Worm (Caenorhabditis elegans) whole organism, L1 larva: Measurements from ENCODE around the gene msp-49.
A peak's percentile ranks its signal among the peaks of the same experiment; 100 is the strongest.

Source experiments
- aha-1 ChIP-seq: fragments of 150-350 bp; optimal IDR thresholded peaks from 2 replicates; lab custom pipeline; 2014; ENCODE audit warnings: missing biosample characterization, missing genetic modification characterization
- blmp-1 ChIP-seq: fragments of 150-350 bp; optimal IDR thresholded peaks from 2 replicates; lab custom pipeline; 2014; ENCODE audit warnings: missing biosample characterization, missing genetic modification characterization
- ceh-82 ChIP-seq, 3 experiments: fragments of 150-350 bp in 1 of 3; sonication (generic microtip) in 2 of 3; optimal IDR thresholded peaks; 2 replicates each; lab custom pipeline; 2014 to 2017; ENCODE audit warnings: missing biosample characterization in 3 of 3, missing genetic modification characterization in 3 of 3
- ceh-90 ChIP-seq: sonication (generic microtip); optimal IDR thresholded peaks from 2 replicates; lab custom pipeline; 2016; ENCODE audit warnings: missing genetic modification characterization, missing compliant biosample characterization
- ces-1 ChIP-seq: fragments of 150-350 bp; optimal IDR thresholded peaks from 2 replicates; lab custom pipeline; 2014; ENCODE audit warnings: missing biosample characterization, missing genetic modification reagents, missing genetic modification characterization
- dpl-1 ChIP-seq, 3 experiments: fragments of 150-350 bp in 2 of 3; sonication (generic microtip) in 1 of 3; optimal IDR thresholded peaks; 2 replicates each; lab custom pipeline; 2014 to 2017; ENCODE audit warnings: missing biosample characterization in 3 of 3, missing genetic modification characterization in 3 of 3, missing genetic modification reagents in 3 of 3
- dsc-1 ChIP-seq: sonication (generic microtip); optimal IDR thresholded peaks from 2 replicates; lab custom pipeline; 2016; ENCODE audit warnings: mild to moderate bottlenecking, missing genetic modification characterization, missing compliant biosample characterization
- efl-1 ChIP-seq, 4 experiments: fragments of 150-350 bp; optimal IDR thresholded peaks in 3 of 4; peaks in 1 of 4; 1 replicate in 1 of 4; 2 replicates in 3 of 4; lab custom pipeline; 2014; ENCODE audit warnings: missing biosample characterization in 2 of 4, missing genetic modification characterization in 2 of 4, missing genetic modification reagents in 2 of 4
- efl-3 ChIP-seq: fragments of 200-800 bp; sonication (Bioruptor generic); optimal IDR thresholded peaks from 2 replicates; lab custom pipeline; 2018; ENCODE audit warnings: mild to moderate bottlenecking, missing genetic modification characterization, missing compliant biosample characterization
- egl-13 ChIP-seq: sonication (generic microtip); optimal IDR thresholded peaks from 2 replicates; lab custom pipeline; 2016; ENCODE audit warnings: missing genotype, missing genetic modification reagents, missing genetic modification characterization, missing compliant biosample characterization
- elt-3 ChIP-seq, 6 experiments: fragments of 150-350 bp in 1 of 6; sonication (generic microtip); optimal IDR thresholded peaks; 2 replicates each; lab custom pipeline; 2017 to 2018; ENCODE audit warnings: missing biosample characterization in 6 of 6, missing genetic modification characterization in 6 of 6, inconsistent platforms in 1 of 6
- ets-5 ChIP-seq: fragments of 200-800 bp; sonication (Bioruptor generic); IDR thresholded peaks from 2 replicates; pipeline ENCODE4 v1.3.6; 2022; ENCODE audit warnings: missing genetic modification characterization, missing compliant biosample characterization
- fkh-10 ChIP-seq: sonication (generic microtip); optimal IDR thresholded peaks from 2 replicates; lab custom pipeline; 2017; ENCODE audit warnings: missing biosample characterization, missing genetic modification reagents, missing genetic modification characterization
- fkh-8 ChIP-seq: sonication (generic microtip); optimal IDR thresholded peaks from 2 replicates; lab custom pipeline; 2016; ENCODE audit warnings: mild to moderate bottlenecking, missing genetic modification characterization, missing compliant biosample characterization
- grh-1 ChIP-seq: fragments of 200-800 bp; sonication (Bioruptor generic); IDR thresholded peaks from 2 replicates; pipeline ENCODE4 v1.3.6; 2022; ENCODE audit warnings: missing genetic modification reagents, missing genetic modification characterization, missing compliant biosample characterization
- irx-1 ChIP-seq: sonication (generic microtip); optimal IDR thresholded peaks from 2 replicates; lab custom pipeline; 2016; ENCODE audit warnings: missing genetic modification characterization, missing compliant biosample characterization
- jun-1 ChIP-seq: fragments of 150-350 bp; optimal IDR thresholded peaks from 2 replicates; lab custom pipeline; 2014; ENCODE audit warnings: missing biosample characterization, missing genetic modification reagents, missing genetic modification characterization
- lin-13 ChIP-seq: fragments of 150-350 bp; optimal IDR thresholded peaks from 2 replicates; lab custom pipeline; 2014; ENCODE audit warnings: missing biosample characterization, missing genetic modification reagents, missing genetic modification characterization
- lin-14 ChIP-seq: fragments of 200-800 bp; sonication (Bioruptor generic); optimal IDR thresholded peaks from 2 replicates; lab custom pipeline; 2018; ENCODE audit warnings: mild to moderate bottlenecking, missing genetic modification characterization, moderate library complexity, missing compliant biosample characterization
- lir-3 ChIP-seq: sonication (generic microtip); optimal IDR thresholded peaks from 2 replicates; lab custom pipeline; 2016; ENCODE audit warnings: mild to moderate bottlenecking, missing genetic modification characterization, moderate library complexity, missing compliant biosample characterization; ENCODE audit not compliant: poor library complexity
- mab-9 ChIP-seq: fragments of 200-800 bp; sonication (Bioruptor generic); IDR thresholded peaks from 2 replicates; pipeline ENCODE4 v1.3.6; 2022; ENCODE audit warnings: missing genetic modification reagents, missing genetic modification characterization, missing compliant biosample characterization
- mef-2 ChIP-seq: fragments of 150-350 bp; optimal IDR thresholded peaks from 2 replicates; lab custom pipeline; 2014; ENCODE audit warnings: missing biosample characterization, missing genetic modification characterization
- nhr-11 ChIP-seq: fragments of 150-350 bp; optimal IDR thresholded peaks from 2 replicates; lab custom pipeline; 2014; ENCODE audit warnings: missing biosample characterization, missing genetic modification characterization
- nhr-12 ChIP-seq: sonication (generic microtip); optimal IDR thresholded peaks from 2 replicates; lab custom pipeline; 2017; ENCODE audit warnings: missing biosample characterization, missing genetic modification characterization
- nhr-19 ChIP-seq: fragments of 200-800 bp; sonication (Bioruptor generic); conservative IDR thresholded peaks from 2 replicates; pipeline ENCODE4 v1.3.6; 2022; ENCODE audit warnings: missing genetic modification characterization, missing compliant biosample characterization
- nhr-20 ChIP-seq: sonication (generic microtip); optimal IDR thresholded peaks from 2 replicates; lab custom pipeline; 2016; ENCODE audit warnings: mild to moderate bottlenecking, missing genetic modification characterization, missing compliant biosample characterization
- nhr-237 ChIP-seq: fragments of 150-350 bp; optimal IDR thresholded peaks from 2 replicates; lab custom pipeline; 2014; ENCODE audit warnings: missing biosample characterization, missing genetic modification characterization
- nhr-28 ChIP-seq: fragments of 150-350 bp; optimal IDR thresholded peaks from 2 replicates; lab custom pipeline; 2014; ENCODE audit warnings: missing biosample characterization, missing genetic modification characterization
- nhr-47 ChIP-seq: sonication (generic microtip); optimal IDR thresholded peaks from 2 replicates; lab custom pipeline; 2016; ENCODE audit warnings: mild to moderate bottlenecking, missing genetic modification characterization, moderate library complexity, missing compliant biosample characterization
- nhr-76 ChIP-seq: sonication (generic microtip); optimal IDR thresholded peaks from 2 replicates; lab custom pipeline; 2017; ENCODE audit warnings: missing biosample characterization, missing genetic modification characterization
- nhr-77 ChIP-seq: fragments of 150-350 bp; optimal IDR thresholded peaks from 2 replicates; lab custom pipeline; 2014; ENCODE audit warnings: missing biosample characterization, missing genetic modification characterization
- nhr-84 ChIP-seq: sonication (generic microtip); optimal IDR thresholded peaks from 2 replicates; lab custom pipeline; 2017; ENCODE audit warnings: missing biosample characterization, missing genetic modification characterization
- nhr-85 ChIP-seq: sonication (generic microtip); peaks from one replicate; lab custom pipeline; 2016; ENCODE audit warnings: missing genetic modification characterization, inconsistent platforms, missing compliant biosample characterization
- pag-3 ChIP-seq: sonication (generic microtip); optimal IDR thresholded peaks from 2 replicates; lab custom pipeline; 2017; ENCODE audit warnings: missing genetic modification characterization, mild to moderate bottlenecking, missing compliant biosample characterization, antibody characterized with exemption, borderline replicate concordance; ENCODE audit not compliant: insufficient read depth
- pqm-1 ChIP-seq: sonication (generic microtip); optimal IDR thresholded peaks from 3 replicates; lab custom pipeline; 2017; ENCODE audit warnings: missing biosample characterization, missing genetic modification characterization
- rnt-1 ChIP-seq: sonication (generic microtip); optimal IDR thresholded peaks from 2 replicates; lab custom pipeline; 2016; ENCODE audit warnings: mild to moderate bottlenecking, missing genetic modification characterization, moderate library complexity, missing compliant biosample characterization
- sox-4 ChIP-seq: sonication (generic microtip); optimal IDR thresholded peaks from 2 replicates; lab custom pipeline; 2016; ENCODE audit warnings: missing genetic modification characterization, missing compliant biosample characterization
- sptf-1 ChIP-seq: fragments of 150-350 bp; optimal IDR thresholded peaks from 2 replicates; lab custom pipeline; 2014; ENCODE audit warnings: missing biosample characterization, missing genetic modification characterization
- sup-37 ChIP-seq: fragments of 200-800 bp; sonication (Bioruptor generic); optimal IDR thresholded peaks from 2 replicates; lab custom pipeline; 2018; ENCODE audit warnings: mild to moderate bottlenecking, missing genetic modification characterization, missing compliant biosample characterization
- swsn-7 ChIP-seq: sonication (generic microtip); optimal IDR thresholded peaks from 2 replicates; lab custom pipeline; 2016; ENCODE audit warnings: missing genetic modification characterization, missing compliant biosample characterization
- tbx-2 ChIP-seq: sonication (generic microtip); optimal IDR thresholded peaks from 2 replicates; lab custom pipeline; 2016; ENCODE audit warnings: missing genetic modification characterization, missing compliant biosample characterization
- unc-30 ChIP-seq: sonication (generic microtip); optimal IDR thresholded peaks from 2 replicates; lab custom pipeline; 2017; ENCODE audit warnings: missing biosample characterization, missing genetic modification characterization
- unc-62 ChIP-seq: fragments of 150-350 bp; optimal IDR thresholded peaks from 2 replicates; lab custom pipeline; 2014; ENCODE audit warnings: missing biosample characterization, missing genetic modification reagents, missing genetic modification characterization
- unc-86 ChIP-seq: sonication (generic microtip); optimal IDR thresholded peaks from 2 replicates; lab custom pipeline; 2016; ENCODE audit warnings: missing genetic modification characterization, missing compliant biosample characterization
- vab-15 ChIP-seq: sonication (generic microtip); optimal IDR thresholded peaks from 2 replicates; lab custom pipeline; 2017; ENCODE audit warnings: missing genotype, mild to moderate bottlenecking, missing genetic modification characterization, missing compliant biosample characterization

Gene msp-49

DNA sequence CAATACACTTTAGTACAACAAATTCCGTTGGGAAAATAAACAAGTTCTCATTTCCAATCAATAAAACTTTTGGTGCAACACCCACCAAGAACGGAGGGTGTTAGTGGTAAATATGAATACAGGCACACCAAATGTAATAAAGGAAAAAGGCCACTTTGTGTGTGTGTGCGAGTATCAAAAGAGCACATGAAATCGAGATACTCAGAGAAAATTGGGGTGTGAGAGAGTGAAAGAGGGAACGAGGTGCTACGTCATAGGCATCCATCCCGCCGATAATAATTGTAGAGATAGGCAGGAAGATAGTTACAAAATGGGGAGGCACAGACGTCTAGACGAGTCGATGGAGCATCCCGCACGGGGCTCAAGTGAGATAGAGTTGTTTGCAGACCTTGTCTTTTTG is 33.6 kb downstream of the msp-49 start (continued):
- TF ChIP-seq unc-86 (no peak), nhr-19 (GFP tag; lab: Robert Waterston, UW) (no peak), irx-1 (tag; lab: Kevin White, UChicago) (no peak), nhr-76 (tag; lab: Kevin White, UChicago) (no peak), lin-13 (GFP tag; lab: Kevin White, UChicago) (no peak), vab-15 (no peak), nhr-20 (tag; lab: Kevin White, UChicago) (peak; percentile 40), egl-13 (no peak), nhr-237 (no peak), nhr-28 (tag; lab: Kevin White, UChicago) (no peak), ceh-90 (tag; lab: Kevin White, UChicago) (no peak), nhr-85 (tag; lab: Kevin White, UChicago) (no peak), lin-14 (GFP tag; lab: Kevin White, UChicago) (peak; percentile 64), ces-1 (GFP tag; lab: Kevin White, UChicago) (no peak), fkh-10 (GFP tag; lab: Kevin White, UChicago) (no peak), tbx-2 (tag; lab: Kevin White, UChicago) (peak; percentile 38), efl-1 (optimal IDR thresholded peaks at IDR 0.05; lab: Kevin White, UChicago) (peak; percentile 24 to 28), efl-1 (GFP tag; optimal IDR thresholded peaks at IDR 0.05 in 1 of 2; lab: Kevin White, UChicago) (no peak), rnt-1 (tag; lab: Kevin White, UChicago) (peak; percentile 40), aha-1 (tag; lab: Kevin White, UChicago) (no peak), nhr-77 (tag; lab: Kevin White, UChicago) (peak; percentile 6), jun-1 (tag; lab: Kevin White, UChicago) (no peak), pqm-1 (tag; lab: Kevin White, UChicago) (no peak), sox-4 (tag; lab: Kevin White, UChicago) (no peak), nhr-11 (tag; lab: Kevin White, UChicago) (no peak), sptf-1 (no peak), elt-3 (tag; optimal IDR thresholded peaks at IDR 0.05; lab: Kevin White, UChicago) (no peak), mef-2 (tag; lab: Kevin White, UChicago) (no peak), fkh-8 (no peak), grh-1 (no peak), efl-3 (no peak), nhr-12 (no peak), sup-37 (GFP tag; lab: Kevin White, UChicago) (no peak), ets-5 (GFP tag; lab: Robert Waterston, UW) (no peak), dpl-1 (GFP tag; optimal IDR thresholded peaks at IDR 0.05; lab: Kevin White, UChicago) (no peak), unc-62 (GFP tag; lab: Kevin White, UChicago) (no peak), unc-30 (tag; lab: Kevin White, UChicago) (no peak)

DNA sequence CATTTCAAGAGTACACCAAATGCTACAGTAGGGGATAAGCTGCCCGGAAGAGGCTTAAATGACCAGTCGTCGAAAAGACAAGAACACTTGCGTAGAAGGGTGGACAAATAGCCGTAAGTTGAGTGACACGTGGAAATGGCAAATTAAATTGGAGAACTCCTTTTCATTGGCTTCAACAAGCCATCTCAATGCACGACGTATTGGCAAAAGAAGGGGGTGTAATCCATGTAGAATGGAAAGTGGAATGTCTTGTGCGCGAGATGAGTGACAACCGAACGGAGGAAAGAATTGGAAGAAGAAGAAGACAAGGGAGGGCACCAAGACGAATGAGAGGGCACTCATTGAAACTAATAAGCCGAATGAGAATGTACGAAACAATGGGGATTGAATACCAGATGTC is 34.5 kb downstream of the msp-49 start:
- TF ChIP-seq rnt-1 (tag; lab: Kevin White, UChicago) (no peak), mab-9 (GFP tag; lab: Robert Waterston, UW) (no peak), nhr-47 (tag; lab: Kevin White, UChicago) (no peak), vab-15 (no peak)

DNA sequence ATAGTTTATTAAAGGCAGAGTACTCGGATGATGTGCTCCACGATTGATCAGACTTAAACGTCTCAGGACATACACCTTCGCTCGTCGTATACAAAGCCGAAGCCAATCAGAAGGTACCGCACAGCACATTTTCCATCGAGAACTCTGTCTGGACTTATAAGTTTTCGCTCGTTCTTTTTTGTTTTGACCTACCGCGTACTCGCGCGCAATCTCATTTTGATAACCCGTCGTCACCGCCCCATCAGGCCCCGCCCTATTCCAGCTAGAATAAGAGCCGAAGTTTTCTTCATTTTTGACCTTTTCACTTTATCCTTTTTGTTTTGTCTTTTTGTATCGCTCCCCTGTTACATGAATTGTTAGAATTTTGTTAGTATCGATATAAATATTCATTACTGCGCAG is 35.4 kb downstream of the msp-49 start, which contains the start of gene EGAP2.2:
TSS of gene EGAP2.2 (plus strand) at position 301 of the 400 bp plus-strand sequence.
- TF ChIP-seq blmp-1 (no peak), dsc-1 (no peak), nhr-84 (tag; lab: Kevin White, UChicago) (no peak), lir-3 (tag; lab: Kevin White, UChicago) (no peak), mef-2 (tag; lab: Kevin White, UChicago) (no peak), lin-14 (GFP tag; lab: Kevin White, UChicago) (no peak), ceh-82 (tag; optimal IDR thresholded peaks at IDR 0.05; lab: Kevin White, UChicago) (no peak), nhr-76 (tag; lab: Kevin White, UChicago) (no peak), swsn-7 (no peak), nhr-12 (no peak), nhr-85 (tag; lab: Kevin White, UChicago) (no peak), pag-3 (no peak)
